Worm (Caenorhabditis elegans) whole organism, late embryonic: ENCODE results near the gene zipt-15.

ENCODE experiments used
- K02D7.2 ChIP-seq: sonication (generic microtip); optimal IDR thresholded peaks from 2 replicates; lab custom pipeline; 2017; ENCODE audit warnings: mild to moderate bottlenecking, missing genetic modification characterization, missing compliant biosample characterization
- T23F11.4 ChIP-seq: fragments of 200-800 bp; sonication (Bioruptor generic); optimal IDR thresholded peaks from 2 replicates; lab custom pipeline; 2018; ENCODE audit warnings: mild to moderate bottlenecking, missing genetic modification characterization, missing compliant biosample characterization
- Y22D7AL.16 ChIP-seq: sonication (generic microtip); optimal IDR thresholded peaks from 2 replicates; lab custom pipeline; 2016; ENCODE audit warnings: missing genetic modification characterization, missing compliant biosample characterization
- ceh-19 ChIP-seq: fragments of 200-800 bp; sonication (Bioruptor generic); optimal IDR thresholded peaks from 2 replicates; lab custom pipeline; 2018; ENCODE audit warnings: mild to moderate bottlenecking, missing genetic modification characterization, missing compliant biosample characterization
- ceh-22 ChIP-seq: sonication (generic microtip); optimal IDR thresholded peaks from 2 replicates; lab custom pipeline; 2017; ENCODE audit warnings: missing biosample characterization, missing genetic modification characterization
- ceh-24 ChIP-seq: sonication (generic microtip); optimal IDR thresholded peaks from 2 replicates; lab custom pipeline; 2016; ENCODE audit warnings: mild to moderate bottlenecking, missing genetic modification characterization, missing compliant biosample characterization
- ceh-31 ChIP-seq: sonication (generic microtip); optimal IDR thresholded peaks from 2 replicates; lab custom pipeline; 2016; ENCODE audit warnings: missing genetic modification characterization, missing compliant biosample characterization
- ceh-34 ChIP-seq: sonication (generic microtip); optimal IDR thresholded peaks from 2 replicates; lab custom pipeline; 2016; ENCODE audit warnings: mild to moderate bottlenecking, missing genetic modification characterization, missing compliant biosample characterization
- ceh-45 ChIP-seq: fragments of 200-800 bp; sonication (Bioruptor generic); IDR thresholded peaks from 2 replicates; pipeline ENCODE4 v1.3.6; 2022; ENCODE audit warnings: missing genetic modification reagents, missing genetic modification characterization, missing compliant biosample characterization
- ceh-48 ChIP-seq: sonication (generic microtip); optimal IDR thresholded peaks from 2 replicates; lab custom pipeline; 2016; ENCODE audit warnings: missing genetic modification characterization, inconsistent platforms, missing compliant biosample characterization
- dmd-4 ChIP-seq: sonication (generic microtip); optimal IDR thresholded peaks from 2 replicates; lab custom pipeline; 2016; ENCODE audit warnings: borderline replicate concordance, missing genetic modification characterization, missing compliant biosample characterization
- elt-4 ChIP-seq: sonication (generic microtip); optimal IDR thresholded peaks from 2 replicates; lab custom pipeline; 2016; ENCODE audit warnings: missing genetic modification characterization, missing compliant biosample characterization
- ets-4 ChIP-seq: sonication (generic microtip); optimal IDR thresholded peaks from 2 replicates; lab custom pipeline; 2016; ENCODE audit warnings: missing genetic modification characterization, missing compliant biosample characterization
- fax-1 ChIP-seq: sonication (generic microtip); optimal IDR thresholded peaks from 2 replicates; lab custom pipeline; 2016; ENCODE audit warnings: missing genotype, missing genetic modification characterization, missing compliant biosample characterization
- fkh-10 ChIP-seq: fragments of 150-350 bp; optimal IDR thresholded peaks from 2 replicates; lab custom pipeline; 2014; ENCODE audit warnings: missing biosample characterization, missing genetic modification reagents, missing genetic modification characterization
- fkh-6 ChIP-seq: sonication (generic microtip); optimal IDR thresholded peaks from 2 replicates; lab custom pipeline; 2016; ENCODE audit warnings: missing genetic modification characterization, missing compliant biosample characterization
- hlh-15 ChIP-seq: sonication (generic microtip); optimal IDR thresholded peaks from 2 replicates; lab custom pipeline; 2016; ENCODE audit warnings: missing genetic modification characterization, missing compliant biosample characterization
- hlh-8 ChIP-seq: sonication (generic microtip); optimal IDR thresholded peaks from 2 replicates; lab custom pipeline; 2016; ENCODE audit warnings: missing genotype, missing genetic modification characterization, missing compliant biosample characterization
- lim-6 ChIP-seq: sonication (generic microtip); optimal IDR thresholded peaks from 2 replicates; lab custom pipeline; 2016; ENCODE audit warnings: missing genetic modification characterization, missing compliant biosample characterization
- lin-11 ChIP-seq: fragments of 200-800 bp; sonication (Bioruptor generic); optimal IDR thresholded peaks from 2 replicates; lab custom pipeline; 2018; ENCODE audit warnings: mild to moderate bottlenecking, missing genetic modification characterization, missing compliant biosample characterization
- mec-3 ChIP-seq: sonication (generic microtip); optimal IDR thresholded peaks from 2 replicates; lab custom pipeline; 2016; ENCODE audit warnings: borderline replicate concordance, missing genetic modification characterization, missing compliant biosample characterization
- nfya-1 ChIP-seq: sonication (generic microtip); optimal IDR thresholded peaks from 2 replicates; lab custom pipeline; 2017; ENCODE audit warnings: missing genetic modification characterization, mild to moderate bottlenecking, missing compliant biosample characterization, antibody characterized with exemption, moderate library complexity
- nhr-11 ChIP-seq: fragments of 150-350 bp; optimal IDR thresholded peaks from 2 replicates; lab custom pipeline; 2014; ENCODE audit warnings: missing biosample characterization, missing genetic modification characterization
- npax-4 ChIP-seq: sonication (generic microtip); optimal IDR thresholded peaks from 2 replicates; lab custom pipeline; 2016; ENCODE audit warnings: missing genetic modification characterization, missing compliant biosample characterization
- odd-2 ChIP-seq: sonication (generic microtip); optimal IDR thresholded peaks from 2 replicates; lab custom pipeline; 2017; ENCODE audit warnings: antibody characterized with exemption, mild to moderate bottlenecking, missing genetic modification characterization, missing compliant biosample characterization
- pax-1 ChIP-seq: fragments of 150-350 bp; optimal IDR thresholded peaks from 2 replicates; lab custom pipeline; 2014; ENCODE audit warnings: missing biosample characterization, missing genetic modification characterization
- pros-1 ChIP-seq: fragments of 150-350 bp; optimal IDR thresholded peaks from 2 replicates; lab custom pipeline; 2014; ENCODE audit warnings: missing biosample characterization, missing genetic modification reagents, missing genetic modification characterization
- ref-2 ChIP-seq: sonication (generic microtip); optimal IDR thresholded peaks from 2 replicates; lab custom pipeline; 2016; ENCODE audit warnings: missing genetic modification characterization, missing compliant biosample characterization
- rnt-1 ChIP-seq: sonication (generic microtip); optimal IDR thresholded peaks from 2 replicates; lab custom pipeline; 2016; ENCODE audit warnings: missing genetic modification characterization, missing compliant biosample characterization
- sox-2 ChIP-seq: fragments of 200-800 bp; sonication (Bioruptor generic); IDR thresholded peaks from 2 replicates; pipeline ENCODE4 v1.3.6; 2022; ENCODE audit warnings: missing genetic modification reagents, missing genetic modification characterization, missing compliant biosample characterization
- sox-4 ChIP-seq: sonication (generic microtip); optimal IDR thresholded peaks from 2 replicates; lab custom pipeline; 2017; ENCODE audit warnings: mild to moderate bottlenecking, missing genetic modification characterization, inconsistent platforms, missing compliant biosample characterization
- syd-9 ChIP-seq: sonication (generic microtip); optimal IDR thresholded peaks from 2 replicates; lab custom pipeline; 2016; ENCODE audit warnings: mild to moderate bottlenecking, missing genetic modification characterization, moderate library complexity, missing compliant biosample characterization
- tbx-2 ChIP-seq: sonication (generic microtip); optimal IDR thresholded peaks from 2 replicates; lab custom pipeline; 2016; ENCODE audit warnings: missing genetic modification characterization, missing compliant biosample characterization
- tbx-7 ChIP-seq: sonication (generic microtip); optimal IDR thresholded peaks from 2 replicates; lab custom pipeline; 2016; ENCODE audit warnings: missing genotype, missing genetic modification characterization, missing compliant biosample characterization
- ttx-3 ChIP-seq: sonication (generic microtip); optimal IDR thresholded peaks from 2 replicates; lab custom pipeline; 2016; ENCODE audit warnings: missing genetic modification reagents, missing genetic modification characterization, missing compliant biosample characterization
- unc-86 ChIP-seq: sonication (generic microtip); optimal IDR thresholded peaks from 2 replicates; lab custom pipeline; 2016; ENCODE audit warnings: missing genetic modification characterization, missing compliant biosample characterization
- zip-5 ChIP-seq: sonication (generic microtip); optimal IDR thresholded peaks from 2 replicates; lab custom pipeline; 2016; ENCODE audit warnings: missing genetic modification characterization, missing compliant biosample characterization

Gene zipt-15

ce11 chrIV:807027-807516 lies 17.7 kb downstream of the zipt-15 start, which contains the start of gene Y55F3BL.6:
Y55F3BL.6 (minus strand) TSS chrIV:807077.
- TF ChIP-seq pros-1 (no peak), odd-2 (no peak), hlh-15 (tag; lab: Kevin White, UChicago) (no peak), ets-4 (tag; lab: Kevin White, UChicago) (no peak), ceh-22 (tag; lab: Kevin White, UChicago) (no peak)

- TF ChIP-seq fkh-6: no peak
- TF ChIP-seq odd-2: no peak
- no peak for TF ChIP-seq elt-4 (tag; lab: Kevin White, UChicago)
- no peak for TF ChIP-seq ets-4 (tag; lab: Kevin White, UChicago)
- TF ChIP-seq ceh-48 (tag; lab: Kevin White, UChicago): peak; percentile 27
Measured at ce11 chrIV:805693-806092, 19.1 kb downstream of the zipt-15 start.

ce11 chrIV:804802-805201 lies 20.0 kb downstream of the zipt-15 start, which contains the start of gene Y55F3BL.4:
Y55F3BL.4 (plus strand) TSS chrIV:805102.
- TF ChIP-seq ceh-31 (tag; lab: Kevin White, UChicago): no peak
- TF ChIP-seq T23F11.4: no peak
- TF ChIP-seq odd-2: no peak
- TF ChIP-seq fkh-10: no peak
- TF ChIP-seq ceh-24 (tag; lab: Kevin White, UChicago): no peak
- no peak for TF ChIP-seq nfya-1 (tag; lab: Kevin White, UChicago)
- TF ChIP-seq ceh-45 (GFP tag; lab: Robert Waterston, UW): no peak
- no peak for TF ChIP-seq npax-4
- no peak for TF ChIP-seq sox-4
- no peak for TF ChIP-seq Y22D7AL.16 (tag; lab: Kevin White, UChicago)
- TF ChIP-seq rnt-1: no peak

ce11 chrIV:801162-801561 lies 23.6 kb downstream of the zipt-15 start:
- TF ChIP-seq ref-2 (tag; lab: Kevin White, UChicago) (no peak), syd-9 (tag; lab: Kevin White, UChicago) (no peak), dmd-4 (tag; lab: Kevin White, UChicago) (no peak), lin-11 (tag; lab: Kevin White, UChicago) (no peak), ets-4 (tag; lab: Kevin White, UChicago) (no peak), ceh-19 (GFP tag; lab: Kevin White, UChicago) (no peak), fax-1 (tag; lab: Kevin White, UChicago) (no peak), sox-2 (GFP tag; lab: Robert Waterston, UW) (no peak), elt-4 (tag; lab: Kevin White, UChicago) (no peak), tbx-2 (tag; lab: Kevin White, UChicago) (no peak), nfya-1 (tag; lab: Kevin White, UChicago) (no peak), tbx-7 (tag; lab: Kevin White, UChicago) (no peak), rnt-1 (no peak), hlh-8 (tag; lab: Kevin White, UChicago) (no peak), pros-1 (no peak), zip-5 (tag; lab: Kevin White, UChicago) (no peak), mec-3 (tag; lab: Kevin White, UChicago) (no peak), K02D7.2 (tag; lab: Kevin White, UChicago) (no peak), lim-6 (tag; lab: Kevin White, UChicago) (no peak)

- no peak for TF ChIP-seq unc-86
- TF ChIP-seq zip-5 (tag; lab: Kevin White, UChicago): no peak
- no peak for TF ChIP-seq pax-1 (tag; lab: Kevin White, UChicago)
- no peak for TF ChIP-seq fkh-6
- TF ChIP-seq nhr-11 (tag; lab: Kevin White, UChicago): no peak
- TF ChIP-seq ceh-34 (tag; lab: Kevin White, UChicago): no peak
- no peak for TF ChIP-seq lim-6 (tag; lab: Kevin White, UChicago)
- no peak for TF ChIP-seq ttx-3 (tag; lab: Kevin White, UChicago)
Measured at ce11 chrIV:800518-800917, 24.2 kb downstream of the zipt-15 start, which contains the start of gene mrpl-46. mrpl-46 (plus strand) TSS chrIV:800818.
